Worm (Caenorhabditis elegans): Measurements from ENCODE around the gene mpst-4.

Gene mpst-4

ce11 chrII:4891012-4891775 lies 27.9 kb upstream of the mpst-4 start, which contains the start of gene gst-9:
Gene gst-9 (plus strand): TSS chrII:4891585.
- no peak for TF ChIP-seq pes-1 (GFP tag; IDR thresholded peaks at IDR 0.05)
- TF ChIP-seq sea-1 (GFP tag; conservative IDR thresholded peaks at IDR 0.05): no peak
- no peak for TF ChIP-seq flt-1 (GFP tag; IDR thresholded peaks at IDR 0.05)
- TF ChIP-seq hnd-1 (tag; optimal IDR thresholded peaks at IDR 0.05): no peak
- no peak for TF ChIP-seq tra-4 (tag; optimal IDR thresholded peaks at IDR 0.05)
- TF ChIP-seq ets-7 (tag; optimal IDR thresholded peaks at IDR 0.05): no peak

- TF ChIP-seq sea-1 (GFP tag; conservative IDR thresholded peaks at IDR 0.05) (no peak), tbx-37 (GFP tag; conservative IDR thresholded peaks at IDR 0.05) (no peak), B0310.2 (tag; optimal IDR thresholded peaks at IDR 0.05) (no peak), ets-7 (tag; optimal IDR thresholded peaks at IDR 0.05) (no peak), aly-1 (tag; optimal IDR thresholded peaks at IDR 0.05) (no peak), hmg-4 (GFP tag; optimal IDR thresholded peaks at IDR 0.05) (no peak), tbx-11 (GFP tag; IDR thresholded peaks at IDR 0.05) (no peak), ama-1 (optimal IDR thresholded peaks at IDR 0.05) (no peak), F13C5.2 (tag; optimal IDR thresholded peaks at IDR 0.05) (no peak), flt-1 (GFP tag; IDR thresholded peaks at IDR 0.05) (no peak), tra-4 (tag; optimal IDR thresholded peaks at IDR 0.05) (no peak), ceh-36 (tag; optimal IDR thresholded peaks at IDR 0.05) (no peak), ceh-13 (GFP tag; optimal IDR thresholded peaks at IDR 0.05) (no peak), hmbx-1 (tag; optimal IDR thresholded peaks at IDR 0.05) (no peak)
Observed at ce11 chrII:4888527-4889487, 25.6 kb upstream of the mpst-4 start, which contains the start of gene pgm-1. Gene pgm-1 (plus strand): TSS chrII:4889437.

ce11 chrII:4885976-4886375 lies 22.7 kb upstream of the mpst-4 start, which contains the start of gene R05F9.7:
Gene R05F9.7 (plus strand): TSS chrII:4886276.
- TF ChIP-seq hmg-4 (GFP tag; optimal IDR thresholded peaks at IDR 0.05) (no peak), pes-1 (GFP tag; IDR thresholded peaks at IDR 0.05) (no peak), tbx-11 (GFP tag; IDR thresholded peaks at IDR 0.05) (no peak), flt-1 (GFP tag; IDR thresholded peaks at IDR 0.05) (no peak), ama-1 (optimal IDR thresholded peaks at IDR 0.05) (no peak), tbx-37 (GFP tag; conservative IDR thresholded peaks at IDR 0.05) (no peak), F13C5.2 (tag; optimal IDR thresholded peaks at IDR 0.05) (no peak), ceh-13 (GFP tag; optimal IDR thresholded peaks at IDR 0.05) (no peak), ceh-36 (tag; optimal IDR thresholded peaks at IDR 0.05) (no peak), sea-1 (GFP tag; conservative IDR thresholded peaks at IDR 0.05) (no peak), ets-7 (tag; optimal IDR thresholded peaks at IDR 0.05) (no peak), scrt-1 (GFP tag; IDR thresholded peaks at IDR 0.05) (no peak), hmbx-1 (tag; optimal IDR thresholded peaks at IDR 0.05) (no peak)

- TF ChIP-seq flt-1 (GFP tag; IDR thresholded peaks at IDR 0.05) (no peak), ets-7 (tag; optimal IDR thresholded peaks at IDR 0.05) (no peak), scrt-1 (GFP tag; IDR thresholded peaks at IDR 0.05) (no peak), hnd-1 (tag; optimal IDR thresholded peaks at IDR 0.05) (no peak), tbx-37 (GFP tag; conservative IDR thresholded peaks at IDR 0.05) (no peak), ceh-13 (GFP tag; optimal IDR thresholded peaks at IDR 0.05) (no peak), tbx-11 (GFP tag; IDR thresholded peaks at IDR 0.05) (no peak), B0310.2 (tag; optimal IDR thresholded peaks at IDR 0.05) (no peak), ama-1 (optimal IDR thresholded peaks at IDR 0.05) (no peak), ceh-36 (tag; optimal IDR thresholded peaks at IDR 0.05) (no peak)
Observed at ce11 chrII:4884403-4884802, 21.1 kb upstream of the mpst-4 start.

- TF ChIP-seq B0310.2 (tag; optimal IDR thresholded peaks at IDR 0.05) (no peak), ama-1 (optimal IDR thresholded peaks at IDR 0.05) (no peak), hnd-1 (tag; optimal IDR thresholded peaks at IDR 0.05) (no peak), tra-4 (tag; optimal IDR thresholded peaks at IDR 0.05) (no peak), ceh-13 (GFP tag; optimal IDR thresholded peaks at IDR 0.05) (no peak), tbx-37 (GFP tag; conservative IDR thresholded peaks at IDR 0.05) (no peak), F13C5.2 (tag; optimal IDR thresholded peaks at IDR 0.05) (no peak)
Observed at ce11 chrII:4883412-4883811, 20.2 kb upstream of the mpst-4 start, which contains the start of gene gst-8. Gene gst-8 (plus strand): TSS chrII:4883712.

ce11 chrII:4882498-4882897 lies 19.2 kb upstream of the mpst-4 start:
- TF ChIP-seq B0310.2 (tag; optimal IDR thresholded peaks at IDR 0.05): no peak
- no peak for TF ChIP-seq pes-1 (GFP tag; IDR thresholded peaks at IDR 0.05)
- TF ChIP-seq flt-1 (GFP tag; IDR thresholded peaks at IDR 0.05): no peak
- TF ChIP-seq F13C5.2 (tag; optimal IDR thresholded peaks at IDR 0.05): no peak
- no peak for TF ChIP-seq tbx-11 (GFP tag; IDR thresholded peaks at IDR 0.05)
- TF ChIP-seq hnd-1 (tag; optimal IDR thresholded peaks at IDR 0.05): no peak
- TF ChIP-seq ceh-13 (GFP tag; optimal IDR thresholded peaks at IDR 0.05): no peak
- TF ChIP-seq scrt-1 (GFP tag; IDR thresholded peaks at IDR 0.05): no peak
- no peak for TF ChIP-seq ets-7 (tag; optimal IDR thresholded peaks at IDR 0.05)
- TF ChIP-seq ceh-36 (tag; optimal IDR thresholded peaks at IDR 0.05): no peak
- no peak for TF ChIP-seq tra-4 (tag; optimal IDR thresholded peaks at IDR 0.05)
- no peak for TF ChIP-seq hmg-4 (GFP tag; optimal IDR thresholded peaks at IDR 0.05)
- no peak for TF ChIP-seq aly-1 (tag; optimal IDR thresholded peaks at IDR 0.05)
- no peak for TF ChIP-seq tbx-37 (GFP tag; conservative IDR thresholded peaks at IDR 0.05)

- TF ChIP-seq tbx-37 (GFP tag; conservative IDR thresholded peaks at IDR 0.05): no peak
- TF ChIP-seq B0310.2 (tag; optimal IDR thresholded peaks at IDR 0.05): no peak
- TF ChIP-seq ama-1 (optimal IDR thresholded peaks at IDR 0.05): no peak
- no peak for TF ChIP-seq ceh-36 (tag; optimal IDR thresholded peaks at IDR 0.05)
- no peak for TF ChIP-seq hmg-4 (GFP tag; optimal IDR thresholded peaks at IDR 0.05)
- TF ChIP-seq ceh-13 (GFP tag; optimal IDR thresholded peaks at IDR 0.05): no peak
- no peak for TF ChIP-seq hmbx-1 (tag; optimal IDR thresholded peaks at IDR 0.05)
- TF ChIP-seq F13C5.2 (tag; optimal IDR thresholded peaks at IDR 0.05): no peak
- TF ChIP-seq flt-1 (GFP tag; IDR thresholded peaks at IDR 0.05): no peak
- no peak for TF ChIP-seq scrt-1 (GFP tag; IDR thresholded peaks at IDR 0.05)
- no peak for TF ChIP-seq hnd-1 (tag; optimal IDR thresholded peaks at IDR 0.05)
- TF ChIP-seq tra-4 (tag; optimal IDR thresholded peaks at IDR 0.05): no peak
- TF ChIP-seq tbx-11 (GFP tag; IDR thresholded peaks at IDR 0.05): no peak
Observed at ce11 chrII:4881727-4882126, 18.5 kb upstream of the mpst-4 start, which contains the start of gene gst-7. Gene gst-7 (plus strand): TSS chrII:4882062.
